Fruit fly (Drosophila melanogaster) whole organism, embryonic: ENCODE data around the gene Herc4.
A peak's percentile ranks its signal among the peaks of the same experiment; 100 is the strongest.

ENCODE experiments used
- B-H1 ChIP-seq: fragments of 200-800 bp; sonication (Bioruptor generic); IDR thresholded peaks from 3 replicates; pipeline ENCODE4 v1.3.6; 2022; ENCODE audit warnings: missing biosample characterization, missing genetic modification characterization
- BEAF-32 ChIP-seq: fragments of 200-800 bp; sonication (Bioruptor generic); optimal IDR thresholded peaks from 3 replicates; lab custom pipeline; 2017; ENCODE audit warnings: missing biosample characterization, missing genetic modification characterization, mild to moderate bottlenecking, moderate library complexity, missing genetic modification reagents
- CG11247 ChIP-seq: fragments of 200-800 bp; sonication (Bioruptor generic); IDR thresholded peaks from 2 replicates; pipeline ENCODE4 v1.3.6; 2022; ENCODE audit warnings: missing biosample characterization, missing genetic modification characterization
- CG11723 ChIP-seq: fragments of 200-800 bp; sonication (Bioruptor generic); optimal IDR thresholded peaks from 2 replicates; lab custom pipeline; 2017; ENCODE audit warnings: missing biosample characterization, mild to moderate bottlenecking, missing genetic modification characterization
- CG13424 ChIP-seq: fragments of 200-800 bp; sonication (Bioruptor generic); optimal IDR thresholded peaks from 2 replicates; lab custom pipeline; 2019; ENCODE audit warnings: missing biosample characterization, mild to moderate bottlenecking, missing genetic modification characterization, moderate library complexity
- CG15601 ChIP-seq: fragments of 200-800 bp; sonication (Bioruptor generic); optimal IDR thresholded peaks from 3 replicates; lab custom pipeline; 2019; ENCODE audit warnings: missing biosample characterization, mild to moderate bottlenecking, missing genetic modification characterization, moderate library complexity
- CG1603 ChIP-seq: fragments of 200-800 bp; sonication (Bioruptor generic); optimal IDR thresholded peaks from 2 replicates; lab custom pipeline; 2019; ENCODE audit warnings: missing biosample characterization, mild to moderate bottlenecking, missing genetic modification characterization, moderate library complexity
- CG16779 ChIP-seq: fragments of 200-800 bp; sonication (Bioruptor generic); IDR thresholded peaks from 2 replicates; pipeline ENCODE4 v1.3.6; 2022; ENCODE audit warnings: missing biosample characterization, missing genetic modification characterization
- CG17361 ChIP-seq: fragments of 200-800 bp; sonication (Bioruptor generic); IDR thresholded peaks from 3 replicates; pipeline ENCODE4 v1.3.6; 2022; ENCODE audit warnings: missing biosample characterization, missing genetic modification characterization
- CG18476 ChIP-seq: fragments of 200-800 bp; sonication (Bioruptor generic); optimal IDR thresholded peaks from 2 replicates; lab custom pipeline; 2016; ENCODE audit warnings: missing biosample characterization, mild to moderate bottlenecking, missing genetic modification characterization
- CG3407 ChIP-seq: fragments of 200-800 bp; sonication (Bioruptor generic); optimal IDR thresholded peaks from 2 replicates; lab custom pipeline; 2018; ENCODE audit warnings: missing biosample characterization, mild to moderate bottlenecking, missing genetic modification characterization
- CG3995 ChIP-seq: fragments of 200-800 bp; sonication (Bioruptor generic); optimal IDR thresholded peaks from 3 replicates; lab custom pipeline; 2016; ENCODE audit warnings: missing biosample characterization, missing genetic modification characterization
- CG4730 ChIP-seq: fragments of 200-800 bp; sonication (Bioruptor generic); IDR thresholded peaks from 2 replicates; pipeline ENCODE4 v1.3.6; 2022; ENCODE audit warnings: missing biosample characterization, missing genetic modification characterization
- CG6254 ChIP-seq: fragments of 200-800 bp; sonication (Bioruptor generic); optimal IDR thresholded peaks from 3 replicates; lab custom pipeline; 2017; ENCODE audit warnings: mild to moderate bottlenecking, missing biosample characterization, missing genetic modification reagents, missing genetic modification characterization
- CG7928 ChIP-seq: fragments of 200-800 bp; sonication (Bioruptor generic); optimal IDR thresholded peaks from 2 replicates; lab custom pipeline; 2017; ENCODE audit warnings: missing biosample characterization, mild to moderate bottlenecking, missing genetic modification characterization
- CG8281 ChIP-seq: fragments of 200-800 bp; sonication (Bioruptor generic); optimal IDR thresholded peaks from 2 replicates; lab custom pipeline; 2018; ENCODE audit warnings: missing biosample characterization, mild to moderate bottlenecking, missing genetic modification characterization, moderate library complexity
- CG8944 ChIP-seq: fragments of 200-800 bp; sonication (Bioruptor generic); optimal IDR thresholded peaks from 3 replicates; lab custom pipeline; 2016; ENCODE audit warnings: missing biosample characterization, missing genetic modification characterization
- CG9727 ChIP-seq: fragments of 200-800 bp; sonication (Bioruptor generic); optimal IDR thresholded peaks from 3 replicates; lab custom pipeline; 2017; ENCODE audit warnings: missing biosample characterization, mild to moderate bottlenecking, missing genetic modification characterization
- D ChIP-seq, 2 experiments: fragments of 200-800 bp in 1 of 2; fragments of >200 bp in 1 of 2; sonication (Bioruptor generic) in 1 of 2; optimal IDR thresholded peaks; 2 replicates in 1 of 2; 3 replicates in 1 of 2; lab custom pipeline; 2017; ENCODE audit warnings: mild to moderate bottlenecking in 1 of 2, missing biosample characterization in 1 of 2, missing genetic modification characterization in 1 of 2, missing genetic modification reagents in 1 of 2
- GATAe ChIP-seq: fragments of 200-800 bp; sonication (Bioruptor generic); conservative IDR thresholded peaks from 2 replicates; pipeline ENCODE4 v1.3.6; 2022; ENCODE audit warnings: missing biosample characterization, missing genetic modification characterization
- Meics ChIP-seq: fragments of 200-800 bp; sonication (Bioruptor generic); optimal IDR thresholded peaks from 2 replicates; lab custom pipeline; 2017; ENCODE audit warnings: missing biosample characterization, mild to moderate bottlenecking, missing genetic modification characterization
- Taf1 ChIP-seq: fragments of 200-800 bp; sonication (Bioruptor generic); IDR thresholded peaks from 2 replicates; pipeline ENCODE4 v1.3.6; 2022; ENCODE audit warnings: missing biosample characterization, missing genetic modification characterization
- Xbp1 ChIP-seq: fragments of 200-800 bp; sonication (Bioruptor generic); optimal IDR thresholded peaks from 3 replicates; lab custom pipeline; 2016; ENCODE audit warnings: missing biosample characterization, mild to moderate bottlenecking, missing genetic modification characterization
- aop ChIP-seq: fragments of 200-800 bp; sonication (Bioruptor generic); IDR thresholded peaks from 2 replicates; pipeline ENCODE4 v1.3.6; 2022; ENCODE audit warnings: missing biosample characterization, missing genetic modification characterization
- ara ChIP-seq: fragments of 200-800 bp; sonication (Bioruptor generic); IDR thresholded peaks from 2 replicates; pipeline ENCODE4 v1.3.6; 2022; ENCODE audit warnings: missing biosample characterization, missing genetic modification characterization
- cwo ChIP-seq: fragments of 200-800 bp; sonication (Bioruptor generic); optimal IDR thresholded peaks from 3 replicates; lab custom pipeline; 2017; ENCODE audit warnings: missing biosample characterization, missing genetic modification characterization, mild to moderate bottlenecking, moderate library complexity, missing genetic modification reagents
- dmrt11E ChIP-seq: fragments of 200-800 bp; sonication (Bioruptor generic); optimal IDR thresholded peaks from 3 replicates; lab custom pipeline; 2018; ENCODE audit warnings: missing biosample characterization, mild to moderate bottlenecking, missing genetic modification characterization, moderate library complexity
- fd3F ChIP-seq: fragments of 200-800 bp; sonication (Bioruptor generic); optimal IDR thresholded peaks from 2 replicates; lab custom pipeline; 2018; ENCODE audit warnings: missing biosample characterization, mild to moderate bottlenecking, missing genetic modification characterization, moderate library complexity
- fd96Cb ChIP-seq: fragments of 200-800 bp; sonication (Bioruptor generic); optimal IDR thresholded peaks from 2 replicates; lab custom pipeline; 2018; ENCODE audit warnings: missing biosample characterization, mild to moderate bottlenecking, missing genetic modification characterization, moderate library complexity
- fu2 ChIP-seq: fragments of 200-800 bp; sonication (Bioruptor generic); optimal IDR thresholded peaks from 2 replicates; lab custom pipeline; 2016; ENCODE audit warnings: missing biosample characterization, missing genetic modification characterization
- insv ChIP-seq, 2 experiments: fragments of 200-800 bp; sonication (Bioruptor generic); optimal IDR thresholded peaks; 3 replicates each; lab custom pipeline; 2016 to 2018; ENCODE audit warnings: missing biosample characterization in 2 of 2, missing genetic modification characterization in 2 of 2
- kni ChIP-seq: fragments of 200-800 bp; sonication (Bioruptor generic); optimal IDR thresholded peaks from 3 replicates; lab custom pipeline; 2017; ENCODE audit warnings: mild to moderate bottlenecking, missing biosample characterization, missing genetic modification reagents, missing genetic modification characterization
- lilli ChIP-seq: fragments of 200-800 bp; sonication (Bioruptor generic); optimal IDR thresholded peaks from 3 replicates; lab custom pipeline; 2016; ENCODE audit warnings: missing biosample characterization, missing genetic modification characterization
- mam ChIP-seq: fragments of 200-800 bp; sonication (Bioruptor generic); optimal IDR thresholded peaks from 3 replicates; lab custom pipeline; 2016; ENCODE audit warnings: missing biosample characterization, missing genetic modification characterization
- nau ChIP-seq: fragments of 200-800 bp; sonication (Bioruptor generic); optimal IDR thresholded peaks from 3 replicates; lab custom pipeline; 2017; ENCODE audit warnings: missing biosample characterization, mild to moderate bottlenecking, missing genetic modification characterization, missing genetic modification reagents
- nerfin-2 ChIP-seq: fragments of 200-800 bp; sonication (Bioruptor generic); IDR thresholded peaks from 2 replicates; pipeline ENCODE4 v1.3.6; 2022; ENCODE audit warnings: missing biosample characterization, missing genetic modification characterization; ENCODE audit not compliant: partially characterized antibody
- pfk ChIP-seq: fragments of 200-800 bp; sonication (Bioruptor generic); optimal IDR thresholded peaks from 2 replicates; lab custom pipeline; 2018; ENCODE audit warnings: missing biosample characterization, mild to moderate bottlenecking, missing genetic modification characterization, moderate library complexity
- sens ChIP-seq: fragments of 200-800 bp; sonication (Bioruptor generic); peaks from one replicate; lab custom pipeline; 2016; ENCODE audit warnings: missing biosample characterization, missing genetic modification characterization
- sug ChIP-seq: fragments of 200-800 bp; optimal IDR thresholded peaks from 2 replicates; lab custom pipeline; 2019; ENCODE audit warnings: missing biosample characterization, mild to moderate bottlenecking, missing genetic modification characterization, moderate library complexity
- tio ChIP-seq: fragments of 200-800 bp; sonication (Bioruptor generic); optimal IDR thresholded peaks from 2 replicates; lab custom pipeline; 2017; ENCODE audit warnings: missing biosample characterization, missing genetic modification characterization, inconsistent platforms
- tna ChIP-seq: fragments of 200-800 bp; sonication (Bioruptor generic); IDR thresholded peaks from 2 replicates; pipeline ENCODE4 v1.3.6; 2022; ENCODE audit warnings: missing biosample characterization, missing genetic modification characterization; ENCODE audit not compliant: partially characterized antibody
- trh ChIP-seq: fragments of 200-800 bp; sonication (Bioruptor generic); optimal IDR thresholded peaks from 2 replicates; lab custom pipeline; 2016; ENCODE audit warnings: missing biosample characterization, missing genetic modification characterization
- wdn ChIP-seq: fragments of 200-800 bp; sonication (Bioruptor generic); IDR thresholded peaks from 2 replicates; pipeline ENCODE4 v1.3.6; 2022; ENCODE audit warnings: missing biosample characterization, missing genetic modification characterization
- yki ChIP-seq: fragments of >200 bp; optimal IDR thresholded peaks from 3 replicates; lab custom pipeline; 2018

Gene Herc4

dm6 chr3L:1320230-1320930 lies 6.9 kb downstream of the Herc4 start (continued):
- TF ChIP-seq CG3407 (GFP tag; lab: Kevin White, UChicago) (no peak), nerfin-2 (GFP tag; lab: Robert Waterston, UW) (no peak), fu2 (GFP tag; lab: Kevin White, UChicago) (no peak), CG6254 (no peak), pfk (GFP tag; lab: Kevin White, UChicago) (no peak), fd96Cb (tag; lab: Kevin White, UChicago) (peak; percentile 17), CG7928 (GFP tag; lab: Kevin White, UChicago) (no peak), Taf1 (GFP tag; lab: Robert Waterston, UW) (no peak), CG17361 (0 out of 3 replicates have a peak, but pooled peaks have one; percentile 23), ara (GFP tag; lab: Robert Waterston, UW) (no peak), Xbp1 (GFP tag; lab: Kevin White, UChicago) (peak; percentile 15), D (optimal IDR thresholded peaks at IDR 0.05; lab: Kevin White, UChicago) (no peak), D (GFP tag; optimal IDR thresholded peaks at IDR 0.05; lab: Kevin White, UChicago) (no peak), CG13424 (tag; lab: Kevin White, UChicago) (peak; percentile 5), wdn (no peak), GATAe (peak; percentile 48; the same call in 1 of the 2 replicates), CG8944 (GFP tag; lab: Kevin White, UChicago) (no peak), sens (peak; percentile 31), tio (GFP tag; lab: Kevin White, UChicago) (peak; percentile 27), CG9727 (GFP tag; lab: Kevin White, UChicago) (peak; percentile 4), nau (GFP tag; lab: Kevin White, UChicago) (no peak), insv (GFP tag; optimal IDR thresholded peaks at IDR 0.05; lab: Kevin White, UChicago) (no peak), BEAF-32 (GFP tag; lab: Kevin White, UChicago) (no peak), Meics (GFP tag; lab: Kevin White, UChicago) (peak; percentile 34), CG16779 (GFP tag; lab: Robert Waterston, UW) (no peak), CG1603 (tag; lab: Kevin White, UChicago) (peak; percentile 32), trh (GFP tag; lab: Kevin White, UChicago) (no peak), B-H1 (GFP tag; lab: Robert Waterston, UW) (no peak), aop (GFP tag; lab: Robert Waterston, UW) (no peak), sug (tag; lab: Kevin White, UChicago) (peak; percentile 9), CG18476 (GFP tag; lab: Kevin White, UChicago) (no peak), kni (GFP tag; lab: Kevin White, UChicago) (no peak), CG3995 (GFP tag; lab: Kevin White, UChicago) (no peak), CG15601 (tag; lab: Kevin White, UChicago) (peak; percentile 39), mam (GFP tag; lab: Kevin White, UChicago) (peak; percentile 22), lilli (GFP tag; lab: Kevin White, UChicago) (peak; percentile 25), tna (GFP tag; lab: Robert Waterston, UW) (no peak), fd3F (GFP tag; lab: Kevin White, UChicago) (no peak), dmrt11E (tag; lab: Kevin White, UChicago) (no peak), cwo (no peak), CG8281 (tag; lab: Kevin White, UChicago) (no peak), CG4730 (GFP tag; lab: Robert Waterston, UW) (no peak), CG11247 (no peak), CG11723 (GFP tag; lab: Kevin White, UChicago) (no peak), yki (lab: Kevin White, UChicago) (no peak)
